Worm (Caenorhabditis elegans) whole organism, L4/young adult: ENCODE results near the gene hacd-1.

Experiments used
- W03F9.2 ChIP-seq: fragments of 150-350 bp; optimal IDR thresholded peaks from 2 replicates; lab custom pipeline; 2014; ENCODE audit warnings: missing biosample characterization, missing genetic modification characterization
- him-1 ChIP-seq: sonication (generic microtip); optimal IDR thresholded peaks from 2 replicates; lab custom pipeline; 2016; ENCODE audit warnings: missing genotype, missing genetic modification reagents, missing genetic modification characterization, missing compliant biosample characterization

- TF ChIP-seq him-1: no peak
- TF ChIP-seq W03F9.2 (tag; lab: Kevin White, UChicago): no peak
These were observed 5.8 kb downstream of the hacd-1 start for ce11 chrV:1465932-1466331.
